Fruit fly (Drosophila melanogaster): ENCODE data around the gene spas.

DNA sequence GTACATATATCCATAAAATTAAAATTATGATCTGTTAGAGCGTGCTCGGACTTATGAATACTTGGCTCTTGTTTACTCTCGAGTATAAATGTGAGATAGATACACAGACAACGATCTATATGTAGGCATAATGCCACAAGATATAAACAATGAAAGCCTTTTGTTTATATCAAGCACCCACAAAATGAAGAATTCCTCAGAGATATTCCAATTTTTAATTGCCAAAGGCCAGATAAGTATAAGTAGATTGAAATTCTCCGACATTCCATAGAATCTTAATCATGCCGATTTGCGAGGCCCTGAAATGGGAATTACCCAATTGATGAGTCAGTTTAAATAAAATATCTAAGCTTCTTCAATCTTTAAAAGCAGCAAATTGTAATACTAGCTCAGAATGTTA lies 16.1 kb upstream of the spas start:
- TF ChIP-seq Dif (GFP tag; optimal IDR thresholded peaks at IDR 0.05; ENCODE audit: partially characterized antibody) (no peak), Mio (GFP tag; optimal IDR thresholded peaks at IDR 0.05) (no peak), psq (GFP tag; optimal IDR thresholded peaks at IDR 0.05) (no peak), tai (GFP tag; optimal IDR thresholded peaks at IDR 0.05) (no peak), h (GFP tag; optimal IDR thresholded peaks at IDR 0.05) (no peak), Hr78 (GFP tag; optimal IDR thresholded peaks at IDR 0.05) (no peak), HLH106 (tag; optimal IDR thresholded peaks at IDR 0.05) (no peak), br (GFP tag; optimal IDR thresholded peaks at IDR 0.05) (no peak)

Measured in whole organism, wandering third instar larva.